Worm (Caenorhabditis elegans) whole organism, L4 larva: ENCODE results near the gene ubxn-5.

Experiments used
- F37D6.2 ChIP-seq: sonication (generic microtip); optimal IDR thresholded peaks from 2 replicates; lab custom pipeline; 2016; ENCODE audit warnings: mild to moderate bottlenecking, missing genetic modification characterization, missing compliant biosample characterization
- F44E2.7 ChIP-seq: fragments of 200-800 bp; sonication (Bioruptor generic); IDR thresholded peaks from 2 replicates; pipeline ENCODE4 v2.1.2; 2022; ENCODE audit warnings: missing genetic modification characterization, missing compliant biosample characterization
- T20F7.1 ChIP-seq: fragments of 200-800 bp; sonication (Bioruptor generic); optimal IDR thresholded peaks from 2 replicates; lab custom pipeline; 2018; ENCODE audit warnings: mild to moderate bottlenecking, missing genetic modification characterization, missing compliant biosample characterization
- Y48G9A.11 ChIP-seq: fragments of 200-800 bp; sonication (Bioruptor generic); IDR thresholded peaks from 2 replicates; pipeline ENCODE4 v1.3.6; 2022; ENCODE audit warnings: missing genetic modification reagents, missing genetic modification characterization, missing compliant biosample characterization
- Y75B8A.6 ChIP-seq: fragments of 200-800 bp; sonication (Bioruptor generic); IDR thresholded peaks from 2 replicates; pipeline ENCODE4 v1.3.6; 2022; ENCODE audit warnings: missing genetic modification reagents, missing genetic modification characterization, missing compliant biosample characterization
- ZK337.2 ChIP-seq: fragments of 200-800 bp; sonication (Bioruptor generic); IDR thresholded peaks from 2 replicates; pipeline ENCODE4 v1.3.6; 2022; ENCODE audit warnings: missing genetic modification reagents, missing genetic modification characterization, missing compliant biosample characterization
- ZK546.5 ChIP-seq, 2 experiments: sonication (generic microtip); optimal IDR thresholded peaks; 2 replicates each; lab custom pipeline; 2017; ENCODE audit warnings: missing biosample characterization in 2 of 2, missing genetic modification characterization in 2 of 2
- ama-1 ChIP-seq: fragments of 150-350 bp; optimal IDR thresholded peaks from 2 replicates; lab custom pipeline; 2014; ENCODE audit warnings: inconsistent platforms, mixed read lengths
- attf-4 ChIP-seq: sonication (generic microtip); optimal IDR thresholded peaks from 3 replicates; lab custom pipeline; 2017; ENCODE audit warnings: missing biosample characterization, missing genetic modification characterization
- ceh-28 ChIP-seq: fragments of 150-350 bp; optimal IDR thresholded peaks from 2 replicates; lab custom pipeline; 2014; ENCODE audit warnings: missing biosample characterization, missing genetic modification reagents, missing genetic modification characterization
- ces-1 ChIP-seq: fragments of 150-350 bp; sonication (generic microtip); optimal IDR thresholded peaks from 4 replicates; lab custom pipeline; 2014; ENCODE audit warnings: missing biosample characterization, missing genetic modification reagents, missing genetic modification characterization
- cey-2 ChIP-seq: sonication (generic microtip); optimal IDR thresholded peaks from 3 replicates; lab custom pipeline; 2017; ENCODE audit warnings: missing genetic modification characterization, mild to moderate bottlenecking, missing compliant biosample characterization, antibody characterized with exemption, borderline replicate concordance; ENCODE audit not compliant: insufficient read depth
- ctbp-1 ChIP-seq: fragments of 200-800 bp; sonication (Bioruptor generic); IDR thresholded peaks from 2 replicates; pipeline ENCODE4 v1.3.6; 2022; ENCODE audit warnings: missing genetic modification reagents, missing genetic modification characterization, missing compliant biosample characterization
- dmd-6 ChIP-seq: fragments of 200-800 bp; sonication (Bioruptor generic); IDR thresholded peaks from 2 replicates; pipeline ENCODE4 v1.3.6; 2022; ENCODE audit warnings: missing genetic modification reagents, missing genetic modification characterization, missing compliant biosample characterization
- dpl-1 ChIP-seq: fragments of 150-350 bp; optimal IDR thresholded peaks from 2 replicates; lab custom pipeline; 2014; ENCODE audit warnings: missing biosample characterization, missing genetic modification reagents, missing genetic modification characterization
- dve-1 ChIP-seq: sonication (generic microtip); optimal IDR thresholded peaks from 2 replicates; lab custom pipeline; 2017; ENCODE audit warnings: antibody characterized with exemption, mild to moderate bottlenecking, missing genetic modification characterization, missing compliant biosample characterization; ENCODE audit not compliant: insufficient read depth
- egl-27 ChIP-seq: sonication (generic microtip); optimal IDR thresholded peaks from 3 replicates; lab custom pipeline; 2017; ENCODE audit warnings: missing biosample characterization, missing genetic modification reagents, missing genetic modification characterization
- egl-43 ChIP-seq: fragments of 200-800 bp; sonication (Bioruptor generic); IDR thresholded peaks from 2 replicates; pipeline ENCODE4 v1.3.6; 2022; ENCODE audit warnings: missing genetic modification reagents, missing genetic modification characterization, missing compliant biosample characterization
- fkh-10 ChIP-seq: fragments of 150-350 bp; optimal IDR thresholded peaks from 2 replicates; lab custom pipeline; 2014; ENCODE audit warnings: missing biosample characterization, missing genetic modification reagents, missing genetic modification characterization
- fos-1 ChIP-seq: fragments of 150-350 bp; optimal IDR thresholded peaks from 2 replicates; lab custom pipeline; 2014; ENCODE audit warnings: missing biosample characterization, missing genetic modification characterization
- hlh-30 ChIP-seq: sonication (generic microtip); optimal IDR thresholded peaks from 2 replicates; lab custom pipeline; 2017; ENCODE audit warnings: antibody characterized with exemption, mild to moderate bottlenecking, missing genetic modification characterization, missing compliant biosample characterization; ENCODE audit not compliant: insufficient read depth
- jun-1 ChIP-seq: fragments of 150-350 bp; optimal IDR thresholded peaks from 2 replicates; lab custom pipeline; 2014; ENCODE audit warnings: missing biosample characterization, missing genetic modification reagents, missing genetic modification characterization
- lim-7 ChIP-seq: fragments of 200-800 bp; sonication (Bioruptor generic); IDR thresholded peaks from 2 replicates; pipeline ENCODE4 v1.3.6; 2022; ENCODE audit warnings: missing genetic modification characterization, missing compliant biosample characterization
- lin-1 ChIP-seq: fragments of 200-800 bp; sonication (Bioruptor generic); IDR thresholded peaks from 2 replicates; pipeline ENCODE4 v1.3.6; 2022; ENCODE audit warnings: missing genetic modification reagents, missing genetic modification characterization, missing compliant biosample characterization
- lin-13 ChIP-seq: fragments of 150-350 bp; optimal IDR thresholded peaks from 2 replicates; lab custom pipeline; 2014; ENCODE audit warnings: missing biosample characterization, missing genetic modification reagents, missing genetic modification characterization
- lin-29 ChIP-seq: fragments of 200-800 bp; sonication (Bioruptor generic); IDR thresholded peaks from 2 replicates; pipeline ENCODE4 v1.3.6; 2022; ENCODE audit warnings: missing genetic modification reagents, missing genetic modification characterization, missing compliant biosample characterization
- lin-38 ChIP-seq: fragments of 200-800 bp; sonication (Bioruptor generic); IDR thresholded peaks from 2 replicates; pipeline ENCODE4 v1.3.6; 2022; ENCODE audit warnings: missing genetic modification reagents, missing genetic modification characterization, missing compliant biosample characterization
- lin-39 ChIP-seq: fragments of 150-350 bp; optimal IDR thresholded peaks from 2 replicates; lab custom pipeline; 2014; ENCODE audit warnings: missing biosample characterization, missing genetic modification reagents, missing genetic modification characterization
- madf-5 ChIP-seq, 2 experiments: fragments of 200-800 bp; sonication (Bioruptor generic); IDR thresholded peaks; 2 replicates each; pipeline ENCODE4 v1.3.6; 2022; ENCODE audit warnings: missing compliant biosample characterization in 2 of 2, missing genetic modification characterization in 2 of 2
- mdl-1 ChIP-seq, 2 experiments: fragments of 150-350 bp in 1 of 2; sonication (generic microtip) in 1 of 2; optimal IDR thresholded peaks; 2 replicates each; lab custom pipeline; 2014 to 2017; ENCODE audit warnings: missing biosample characterization in 2 of 2, missing genetic modification characterization in 2 of 2
- mep-1 ChIP-seq: fragments of 150-350 bp; sonication (generic microtip); optimal IDR thresholded peaks from 3 replicates; lab custom pipeline; 2014; ENCODE audit warnings: missing biosample characterization, missing genetic modification characterization
- mes-2 ChIP-seq: sonication (generic microtip); optimal IDR thresholded peaks from 2 replicates; lab custom pipeline; 2016; ENCODE audit warnings: missing genotype, mild to moderate bottlenecking, missing genetic modification characterization, missing compliant biosample characterization; ENCODE audit not compliant: poor library complexity, severe bottlenecking
- nhr-25 ChIP-seq: sonication (generic microtip); optimal IDR thresholded peaks from 2 replicates; lab custom pipeline; 2017; ENCODE audit warnings: missing genetic modification characterization, mild to moderate bottlenecking, missing compliant biosample characterization, antibody characterized with exemption, moderate library complexity, borderline replicate concordance; ENCODE audit not compliant: insufficient read depth
- nhr-28 ChIP-seq: fragments of 150-350 bp; optimal IDR thresholded peaks from 2 replicates; lab custom pipeline; 2014; ENCODE audit warnings: missing biosample characterization, missing genetic modification characterization
- nhr-41 ChIP-seq: fragments of 200-800 bp; sonication (Bioruptor generic); IDR thresholded peaks from 2 replicates; pipeline ENCODE4 v1.3.6; 2022; ENCODE audit warnings: missing genetic modification reagents, missing genetic modification characterization, missing compliant biosample characterization
- nhr-48 ChIP-seq: sonication (generic microtip); optimal IDR thresholded peaks from 2 replicates; lab custom pipeline; 2016; ENCODE audit warnings: mild to moderate bottlenecking, missing genetic modification characterization, missing compliant biosample characterization
- php-3 ChIP-seq: fragments of 200-800 bp; sonication (Bioruptor generic); IDR thresholded peaks from 2 replicates; pipeline ENCODE4 v1.3.6; 2022; ENCODE audit warnings: missing genetic modification reagents, missing genetic modification characterization, missing compliant biosample characterization
- pqm-1 ChIP-seq: sonication (generic microtip); optimal IDR thresholded peaks from 2 replicates; lab custom pipeline; 2017; ENCODE audit warnings: missing biosample characterization, missing genetic modification characterization
- saeg-2 ChIP-seq: fragments of 200-800 bp; sonication (Bioruptor generic); IDR thresholded peaks from 2 replicates; pipeline ENCODE4 v1.3.6; 2022; ENCODE audit warnings: missing genetic modification reagents, missing genetic modification characterization, missing compliant biosample characterization
- skn-1 ChIP-seq: fragments of 150-350 bp; optimal IDR thresholded peaks from 2 replicates; lab custom pipeline; 2014; ENCODE audit warnings: missing biosample characterization, missing genetic modification characterization
- spr-1 ChIP-seq: sonication (generic microtip); optimal IDR thresholded peaks from 2 replicates; lab custom pipeline; 2016; ENCODE audit warnings: mild to moderate bottlenecking, missing genetic modification characterization, missing compliant biosample characterization
- spr-3 ChIP-seq: fragments of 200-800 bp; sonication (Bioruptor generic); optimal IDR thresholded peaks from 2 replicates; lab custom pipeline; 2018; ENCODE audit warnings: mild to moderate bottlenecking, missing genetic modification characterization, missing compliant biosample characterization
- tag-97 ChIP-seq: fragments of 200-800 bp; sonication (Bioruptor generic); IDR thresholded peaks from 2 replicates; pipeline ENCODE4 v1.3.6; 2022; ENCODE audit warnings: missing genetic modification characterization, missing compliant biosample characterization
- tra-1 ChIP-seq: fragments of 200-800 bp; sonication (Bioruptor generic); IDR thresholded peaks from 2 replicates; pipeline ENCODE4 v1.3.6; 2022; ENCODE audit warnings: missing genetic modification reagents, missing genetic modification characterization, missing compliant biosample characterization
- unc-39 ChIP-seq: sonication (generic microtip); optimal IDR thresholded peaks from 2 replicates; lab custom pipeline; 2017; ENCODE audit warnings: missing biosample characterization, missing genetic modification characterization
- vab-7 ChIP-seq: fragments of 200-800 bp; sonication (Bioruptor generic); IDR thresholded peaks from 2 replicates; pipeline ENCODE4 v1.3.6; 2022; ENCODE audit warnings: missing genetic modification reagents, missing genetic modification characterization, missing compliant biosample characterization
- zfp-3 ChIP-seq: fragments of 200-800 bp; sonication (Bioruptor generic); conservative IDR thresholded peaks from 2 replicates; pipeline ENCODE4 v1.3.6; 2022; ENCODE audit warnings: missing genetic modification reagents, missing genetic modification characterization, missing compliant biosample characterization
- zip-11 ChIP-seq: fragments of 200-800 bp; sonication (Bioruptor generic); IDR thresholded peaks from 2 replicates; pipeline ENCODE4 v1.3.6; 2022; ENCODE audit warnings: missing genetic modification characterization, missing compliant biosample characterization
- ztf-11 ChIP-seq: fragments of 150-350 bp; optimal IDR thresholded peaks from 2 replicates; lab custom pipeline; 2014; ENCODE audit warnings: missing biosample characterization, missing genetic modification characterization

The ubxn-5 gene

ce11 chrII:10248355-10249041 is 14.2 kb upstream of the ubxn-5 start, which contains the start of gene atad-3 (continued):
- TF ChIP-seq lin-29 (GFP tag; lab: Robert Waterston, UW) (peak; percentile 80; the same call in 1 of the 2 replicates), dpl-1 (GFP tag; lab: Kevin White, UChicago) (peak; percentile 76), nhr-41 (GFP tag; lab: Robert Waterston, UW) (0 out of 2 replicates have a peak, but pooled peaks have one; percentile 69), attf-4 (no peak), ztf-11 (tag; lab: Kevin White, UChicago) (no peak), lim-7 (GFP tag; lab: Robert Waterston, UW) (peak; percentile 79), saeg-2 (GFP tag; lab: Robert Waterston, UW) (peak; percentile 84), T20F7.1 (GFP tag; lab: Kevin White, UChicago) (no peak), dmd-6 (GFP tag; lab: Robert Waterston, UW) (peak; percentile 97), spr-3 (GFP tag; lab: Kevin White, UChicago) (no peak), ZK337.2 (GFP tag; lab: Robert Waterston, UW) (peak; percentile 98), zfp-3 (GFP tag; lab: Robert Waterston, UW) (peak; percentile 92), hlh-30 (tag; lab: Kevin White, UChicago) (peak; percentile 60), nhr-25 (tag; lab: Kevin White, UChicago) (no peak), ctbp-1 (GFP tag; lab: Robert Waterston, UW) (peak; percentile 94), ZK546.5 (tag; optimal IDR thresholded peaks at IDR 0.05; lab: Kevin White, UChicago) (no peak), madf-5 (GFP tag; IDR thresholded peaks at IDR 0.05; lab: Robert Waterston, UW) (peak; percentile 91 to 96; a peak in 3 of 4 replicates), tag-97 (GFP tag; lab: Robert Waterston, UW) (0 out of 2 replicates have a peak, but pooled peaks have one; percentile 66), mes-2 (tag; lab: Kevin White, UChicago) (peak; percentile 98), skn-1 (no peak), ces-1 (GFP tag; lab: Kevin White, UChicago) (no peak), Y75B8A.6 (GFP tag; lab: Robert Waterston, UW) (peak; percentile 96), ceh-28 (tag; lab: Kevin White, UChicago) (no peak), pqm-1 (no peak), nhr-28 (peak; percentile 68), egl-27 (tag; lab: Kevin White, UChicago) (no peak), lin-13 (GFP tag; lab: Kevin White, UChicago) (peak; percentile 71), zip-11 (GFP tag; lab: Robert Waterston, UW) (no peak), mdl-1 (tag; optimal IDR thresholded peaks at IDR 0.05; lab: Kevin White, UChicago) (peak in 1 of 2 experiments; percentile 48), egl-43 (GFP tag; lab: Robert Waterston, UW) (peak; percentile 95), cey-2 (tag; lab: Kevin White, UChicago) (no peak), fos-1 (tag; lab: Kevin White, UChicago) (no peak), lin-38 (GFP tag; lab: Robert Waterston, UW) (peak; percentile 95), dve-1 (tag; lab: Kevin White, UChicago) (peak; percentile 75), F44E2.7 (GFP tag; lab: Robert Waterston, UW) (0 out of 2 replicates have a peak, but pooled peaks have one; percentile 39), vab-7 (peak; percentile 99), spr-1 (peak; percentile 74), unc-39 (no peak), ama-1 (lab: Kevin White, UChicago) (no peak), nhr-48 (tag; lab: Kevin White, UChicago) (peak; percentile 46), php-3 (peak; percentile 82), lin-1 (GFP tag; lab: Robert Waterston, UW) (peak; percentile 59; the same call in 1 of the 2 replicates), jun-1 (tag; lab: Kevin White, UChicago) (peak; percentile 46), Y48G9A.11 (GFP tag; lab: Robert Waterston, UW) (peak; percentile 88), tra-1 (GFP tag; lab: Robert Waterston, UW) (peak; percentile 97), mep-1 (tag; lab: Kevin White, UChicago) (peak; percentile 92), fkh-10 (GFP tag; lab: Kevin White, UChicago) (peak; percentile 48), lin-39 (tag; lab: Kevin White, UChicago) (no peak), F37D6.2 (peak; percentile 81)
